In genomic region chrX:3106137-3106536, ce11 we compare ENCODE assay signal across 3 worm cellular contexts.
TF ChIP-seq lines count a peak whose summit lies in the region.

Gene K10B3.5, minus strand, starts transcription at chrX:3106479.

TF ChIP-seq in whole organism, L1 larva, 84 proteins besides CTCF, POLR2A, EP300 and RAD21 (continued from another document and continues in another):
- peak in 1 of 6 experiments; percentile 28 for TF ChIP-seq elt-3 (tag; optimal IDR thresholded peaks at IDR 0.05; lab: Kevin White, UChicago)
- TF ChIP-seq aly-2 (tag; optimal IDR thresholded peaks at IDR 0.05; lab: Kevin White, UChicago): no peak
- no peak for TF ChIP-seq aha-1 (tag; optimal IDR thresholded peaks at IDR 0.05; lab: Kevin White, UChicago)
- peak; percentile 67 for TF ChIP-seq nhr-47 (tag; optimal IDR thresholded peaks at IDR 0.05; lab: Kevin White, UChicago)
- no peak for TF ChIP-seq irx-1 (tag; optimal IDR thresholded peaks at IDR 0.05; lab: Kevin White, UChicago)
- peak in 1 of 2 experiments; percentile 58 for TF ChIP-seq mdl-1 (tag; optimal IDR thresholded peaks at IDR 0.05; lab: Kevin White, UChicago)
- TF ChIP-seq nhr-84 (tag; optimal IDR thresholded peaks at IDR 0.05; lab: Kevin White, UChicago): no peak
- TF ChIP-seq lsy-2 (tag; optimal IDR thresholded peaks at IDR 0.05; lab: Kevin White, UChicago): peak; percentile 63 to 74
- peak in 2 of 3 experiments; percentile 25 to 52 for TF ChIP-seq ceh-82 (tag; optimal IDR thresholded peaks at IDR 0.05; lab: Kevin White, UChicago)
- no peak for TF ChIP-seq ceh-8 (GFP tag; optimal IDR thresholded peaks at IDR 0.05; lab: Kevin White, UChicago)
- TF ChIP-seq C34B4.2 (tag; optimal IDR thresholded peaks at IDR 0.05; lab: Kevin White, UChicago): no peak
- TF ChIP-seq swsn-7 (tag; optimal IDR thresholded peaks at IDR 0.05; lab: Kevin White, UChicago): peak; percentile 65
- TF ChIP-seq grh-1 (GFP tag; IDR thresholded peaks at IDR 0.05; lab: Robert Waterston, UW): no peak
- peak in 1 of 2 experiments; percentile 11 for TF ChIP-seq ztf-11 (tag; optimal IDR thresholded peaks at IDR 0.05; lab: Kevin White, UChicago)
- no peak for TF ChIP-seq C04F5.9 (tag; optimal IDR thresholded peaks at IDR 0.05; lab: Kevin White, UChicago)
- no peak for TF ChIP-seq F16B12.6 (tag; optimal IDR thresholded peaks at IDR 0.05; lab: Kevin White, UChicago)
- no peak for TF ChIP-seq hlh-17 (GFP tag; optimal IDR thresholded peaks at IDR 0.05; lab: Kevin White, UChicago; ENCODE audit: borderline replicate concordance)
- peak; percentile 29 for TF ChIP-seq ama-1 (optimal IDR thresholded peaks at IDR 0.05; lab: Kevin White, UChicago)
- peak; percentile 82 for TF ChIP-seq C16A3.4 (tag; optimal IDR thresholded peaks at IDR 0.05; lab: Kevin White, UChicago)
- TF ChIP-seq ets-5 (GFP tag; IDR thresholded peaks at IDR 0.05; lab: Robert Waterston, UW): no peak
- no peak for TF ChIP-seq ceh-63 (GFP tag; optimal IDR thresholded peaks at IDR 0.05; lab: Kevin White, UChicago)
- peak; percentile 56 for TF ChIP-seq xbp-1 (tag; optimal IDR thresholded peaks at IDR 0.05; lab: Kevin White, UChicago)
- TF ChIP-seq unc-130 (tag; optimal IDR thresholded peaks at IDR 0.05; lab: Kevin White, UChicago): peak; percentile 43
- TF ChIP-seq dpl-1 (GFP tag; optimal IDR thresholded peaks at IDR 0.05; lab: Kevin White, UChicago): peak; percentile 78 to 88 (median 82)
- peak; percentile 82 for TF ChIP-seq mep-1 (tag; optimal IDR thresholded peaks at IDR 0.05; lab: Kevin White, UChicago)
- TF ChIP-seq pag-3 (tag; optimal IDR thresholded peaks at IDR 0.05; lab: Kevin White, UChicago; ENCODE audit: borderline replicate concordance, insufficient read depth): peak; percentile 60
- peak; percentile 71 for TF ChIP-seq nhr-20 (tag; optimal IDR thresholded peaks at IDR 0.05; lab: Kevin White, UChicago)
- TF ChIP-seq mef-2 (tag; optimal IDR thresholded peaks at IDR 0.05; lab: Kevin White, UChicago): peak; percentile 1
- peak; percentile 71 for TF ChIP-seq snu-23 (GFP tag; optimal IDR thresholded peaks at IDR 0.05; lab: Kevin White, UChicago)
- peak; percentile 79 for TF ChIP-seq rnt-1 (tag; optimal IDR thresholded peaks at IDR 0.05; lab: Kevin White, UChicago)
- TF ChIP-seq zip-4 (GFP tag; optimal IDR thresholded peaks at IDR 0.05; lab: Kevin White, UChicago): no peak
- peak; percentile 43 for TF ChIP-seq snpc-4 (tag; optimal IDR thresholded peaks at IDR 0.05; lab: Kevin White, UChicago)
- TF ChIP-seq nhr-90 (tag; optimal IDR thresholded peaks at IDR 0.05; lab: Kevin White, UChicago; ENCODE audit: poor library complexity): peak; percentile 69
- TF ChIP-seq lin-14 (GFP tag; optimal IDR thresholded peaks at IDR 0.05; lab: Kevin White, UChicago): peak; percentile 93
- TF ChIP-seq blmp-1 (tag; optimal IDR thresholded peaks at IDR 0.05; lab: Kevin White, UChicago): peak; percentile 82
- peak; percentile 41 for TF ChIP-seq fos-1 (tag; optimal IDR thresholded peaks at IDR 0.05; lab: Kevin White, UChicago)
- peak; percentile 51 for TF ChIP-seq lin-15B (tag; optimal IDR thresholded peaks at IDR 0.05; lab: Kevin White, UChicago)
- no peak for TF ChIP-seq zag-1 (tag; optimal IDR thresholded peaks at IDR 0.05; lab: Kevin White, UChicago)
- TF ChIP-seq skn-1 (tag; optimal IDR thresholded peaks at IDR 0.05; lab: Kevin White, UChicago): peak; percentile 48
- TF ChIP-seq lir-3 (tag; optimal IDR thresholded peaks at IDR 0.05; lab: Kevin White, UChicago; ENCODE audit: poor library complexity): peak; percentile 36
- no peak for TF ChIP-seq Y116A8C.19 (tag; optimal IDR thresholded peaks at IDR 0.05; lab: Kevin White, UChicago; ENCODE audit: borderline replicate concordance)
- no peak for TF ChIP-seq ceh-90 (tag; optimal IDR thresholded peaks at IDR 0.05; lab: Kevin White, UChicago)
- TF ChIP-seq ceh-88 (GFP tag; IDR thresholded peaks at IDR 0.05; lab: Robert Waterston, UW): no peak

TF ChIP-seq in whole organism, L3 larva, 47 proteins besides CTCF, POLR2A, EP300 and RAD21 (continued from another document):
- TF ChIP-seq lin-39 (tag; optimal IDR thresholded peaks at IDR 0.05; lab: Kevin White, UChicago) (peak; percentile 77), nhr-237 (tag; optimal IDR thresholded peaks at IDR 0.05; lab: Kevin White, UChicago) (no peak), lsy-12 (tag; optimal IDR thresholded peaks at IDR 0.05; lab: Kevin White, UChicago) (no peak), hmg-11 (tag; optimal IDR thresholded peaks at IDR 0.05; lab: Kevin White, UChicago) (peak; percentile 65), fkh-10 (GFP tag; optimal IDR thresholded peaks at IDR 0.05; lab: Kevin White, UChicago) (no peak), zag-1 (tag; optimal IDR thresholded peaks at IDR 0.05; lab: Kevin White, UChicago) (no peak), nhr-11 (tag; optimal IDR thresholded peaks at IDR 0.05; lab: Kevin White, UChicago) (no peak), nhr-23 (tag; optimal IDR thresholded peaks at IDR 0.05; lab: Kevin White, UChicago) (peak; percentile 54), ztf-11 (tag; optimal IDR thresholded peaks at IDR 0.05; lab: Kevin White, UChicago) (no peak), sea-2 (GFP tag; optimal IDR thresholded peaks at IDR 0.05; lab: Kevin White, UChicago) (no peak), pha-4 (tag; optimal IDR thresholded peaks at IDR 0.05; lab: Kevin White, UChicago) (peak; percentile 87), nhr-43 (tag; optimal IDR thresholded peaks at IDR 0.05; lab: Kevin White, UChicago; ENCODE audit: poor library complexity, severe bottlenecking) (peak; percentile 46), nhr-67 (tag; optimal IDR thresholded peaks at IDR 0.05; lab: Kevin White, UChicago) (no peak), pqm-1 (tag; optimal IDR thresholded peaks at IDR 0.05; lab: Kevin White, UChicago) (peak; percentile 11), snpc-4 (tag; optimal IDR thresholded peaks at IDR 0.05; lab: Kevin White, UChicago) (peak; percentile 78), nhr-76 (tag; optimal IDR thresholded peaks at IDR 0.05; lab: Kevin White, UChicago) (no peak), lin-15B (tag; optimal IDR thresholded peaks at IDR 0.05; lab: Kevin White, UChicago) (peak; percentile 47), R02D3.7 (tag; optimal IDR thresholded peaks at IDR 0.05; lab: Kevin White, UChicago) (no peak), mdl-1 (tag; optimal IDR thresholded peaks at IDR 0.05; lab: Kevin White, UChicago) (no peak), ceh-82 (tag; optimal IDR thresholded peaks at IDR 0.05; lab: Kevin White, UChicago) (no peak), unc-62 (GFP tag; optimal IDR thresholded peaks at IDR 0.05; lab: Kevin White, UChicago) (no peak), jun-1 (tag; optimal IDR thresholded peaks at IDR 0.05; lab: Kevin White, UChicago) (no peak), eor-1 (tag; optimal IDR thresholded peaks at IDR 0.05; lab: Kevin White, UChicago) (no peak), ceh-16 (tag; optimal IDR thresholded peaks at IDR 0.05; lab: Kevin White, UChicago) (no peak), ceh-9 (tag; optimal IDR thresholded peaks at IDR 0.05; lab: Kevin White, UChicago) (no peak), egl-5 (tag; optimal IDR thresholded peaks at IDR 0.05; lab: Kevin White, UChicago) (peak; percentile 73), elt-1 (tag; optimal IDR thresholded peaks at IDR 0.05; lab: Kevin White, UChicago) (no peak)
TF ChIP-seq in whole organism, L3 larva: peak in this region for 14.

TF ChIP-seq in whole organism, young adult, 124 proteins besides CTCF, POLR2A, EP300 and RAD21 (continued from another document):
- TF ChIP-seq zfh-2 (GFP tag; conservative IDR thresholded peaks at IDR 0.05; lab: Robert Waterston, UW) (no peak), unc-130 (GFP tag; optimal IDR thresholded peaks at IDR 0.05; lab: Kevin White, UChicago) (no peak), sea-2 (GFP tag; IDR thresholded peaks at IDR 0.05; lab: Robert Waterston, UW) (no peak), ztf-3 (GFP tag; optimal IDR thresholded peaks at IDR 0.05; lab: Kevin White, UChicago) (no peak), mel-28 (tag; optimal IDR thresholded peaks at IDR 0.05; lab: Kevin White, UChicago; ENCODE audit: borderline replicate concordance) (no peak), mes-4 (tag; optimal IDR thresholded peaks at IDR 0.05; lab: Kevin White, UChicago) (no peak), ceh-91 (GFP tag; IDR thresholded peaks at IDR 0.05; lab: Robert Waterston, UW) (no peak), pha-4 (tag; optimal IDR thresholded peaks at IDR 0.05; lab: Kevin White, UChicago) (peak; percentile 44), snpc-3.4 (tag; optimal IDR thresholded peaks at IDR 0.05; lab: Kevin White, UChicago) (no peak), hlh-26 (GFP tag; conservative IDR thresholded peaks at IDR 0.05; lab: Robert Waterston, UW) (no peak), B0035.1 (tag; optimal IDR thresholded peaks at IDR 0.05; lab: Kevin White, UChicago) (no peak), ceh-40 (GFP tag; IDR thresholded peaks at IDR 0.05; lab: Robert Waterston, UW) (no peak), F57C9.4 (tag; optimal IDR thresholded peaks at IDR 0.05; lab: Kevin White, UChicago) (no peak), K11D2.4 (GFP tag; IDR thresholded peaks at IDR 0.05; lab: Robert Waterston, UW) (0 out of 2 replicates have a peak, but pooled peaks have one; percentile 27), xnd-1 (tag; optimal IDR thresholded peaks at IDR 0.05; lab: Kevin White, UChicago) (no peak), madf-3 (GFP tag; IDR thresholded peaks at IDR 0.05; lab: Robert Waterston, UW) (no peak), aptf-3 (GFP tag; IDR thresholded peaks at IDR 0.05; lab: Robert Waterston, UW) (no peak), madf-10 (tag; optimal IDR thresholded peaks at IDR 0.05; lab: Kevin White, UChicago) (no peak), rcor-1 (GFP tag; IDR thresholded peaks at IDR 0.05; lab: Robert Waterston, UW) (no peak), B0336.3 (GFP tag; IDR thresholded peaks at IDR 0.05; lab: Robert Waterston, UW) (no peak), ceh-58 (GFP tag; IDR thresholded peaks at IDR 0.05; lab: Robert Waterston, UW) (no peak), sdz-38 (tag; optimal IDR thresholded peaks at IDR 0.05; lab: Kevin White, UChicago) (no peak), madf-6 (GFP tag; IDR thresholded peaks at IDR 0.05; lab: Robert Waterston, UW) (peak; percentile 15; the same call in 1 of the 2 replicates), attf-5 (GFP tag; optimal IDR thresholded peaks at IDR 0.05; lab: Kevin White, UChicago) (peak; percentile 61), ztf-22 (GFP tag; optimal IDR thresholded peaks at IDR 0.05; lab: Kevin White, UChicago) (no peak), aptf-2 (GFP tag; conservative IDR thresholded peaks at IDR 0.05; lab: Robert Waterston, UW) (no peak), tbp1 (GFP tag; optimal IDR thresholded peaks at IDR 0.05; lab: Kevin White, UChicago) (no peak), tlf-1 (GFP tag; optimal IDR thresholded peaks at IDR 0.05; lab: Kevin White, UChicago) (no peak), D2030.7 (GFP tag; IDR thresholded peaks at IDR 0.05; lab: Robert Waterston, UW) (no peak), ceh-79 (tag; optimal IDR thresholded peaks at IDR 0.05; lab: Kevin White, UChicago) (no peak), F39B2.1 (GFP tag; IDR thresholded peaks at IDR 0.05; lab: Robert Waterston, UW) (no peak), T07F8.4 (tag; optimal IDR thresholded peaks at IDR 0.05; lab: Kevin White, UChicago) (no peak), attf-3 (GFP tag; conservative IDR thresholded peaks at IDR 0.05; lab: Robert Waterston, UW) (no peak), C17E4.6 (GFP tag; IDR thresholded peaks at IDR 0.05; lab: Robert Waterston, UW) (no peak), bed-1 (GFP tag; IDR thresholded peaks at IDR 0.05; lab: Robert Waterston, UW) (no peak), F33H1.4 (GFP tag; IDR thresholded peaks at IDR 0.05; lab: Robert Waterston, UW) (no peak), rec-8 (tag; optimal IDR thresholded peaks at IDR 0.05; lab: Kevin White, UChicago) (no peak), ceh-100 (GFP tag; IDR thresholded peaks at IDR 0.05; lab: Robert Waterston, UW) (no peak), dpl-1 (GFP tag; optimal IDR thresholded peaks at IDR 0.05; lab: Kevin White, UChicago) (peak; percentile 51), let-526 (GFP tag; IDR thresholded peaks at IDR 0.05; lab: Robert Waterston, UW) (no peak), nfyb-1 (GFP tag; IDR thresholded peaks at IDR 0.05; lab: Robert Waterston, UW) (no peak)
TF ChIP-seq in whole organism, young adult: peak in this region for 17.
